Worm (Caenorhabditis elegans): ENCODE measurements around the gene ceh-58.

The ceh-58 gene

DNA sequence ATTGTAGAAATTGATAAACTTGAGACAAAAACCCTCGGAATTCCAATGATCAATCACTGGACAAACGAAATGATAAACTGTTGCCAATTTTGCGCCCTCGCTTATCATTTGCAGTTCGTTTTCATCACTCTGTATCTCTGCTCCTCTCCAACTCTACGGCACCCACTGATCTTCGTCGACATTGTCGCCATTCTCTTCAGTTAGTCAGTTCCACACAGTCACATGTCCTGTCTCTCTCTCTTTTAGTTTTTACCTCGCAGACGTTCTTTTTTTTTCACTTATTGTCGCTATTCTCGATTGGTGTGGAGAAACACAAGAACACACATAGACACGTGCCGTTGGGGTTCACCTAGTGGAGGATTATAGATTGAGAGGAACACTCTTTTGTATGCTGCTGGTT lies 19.6 kb upstream of the ceh-58 start:
- no peak for TF ChIP-seq C17E4.6 (GFP tag; IDR thresholded peaks at IDR 0.05)
- TF ChIP-seq C06A6.2 (GFP tag; conservative IDR thresholded peaks at IDR 0.05): peak; percentile 45; the same call in 1 of the 2 replicates
- TF ChIP-seq die-1 (tag; optimal IDR thresholded peaks at IDR 0.05): peak; percentile 65
- peak; percentile 77 for TF ChIP-seq K11D2.4 (GFP tag; IDR thresholded peaks at IDR 0.05)
- no peak for TF ChIP-seq hmg-20 (GFP tag; IDR thresholded peaks at IDR 0.05)
- TF ChIP-seq lin-54 (GFP tag; optimal IDR thresholded peaks at IDR 0.05): peak; percentile 42
- TF ChIP-seq tbx-9 (tag; optimal IDR thresholded peaks at IDR 0.05; ENCODE audit: borderline replicate concordance): no peak
- no peak for TF ChIP-seq B0019.2 (GFP tag; conservative IDR thresholded peaks at IDR 0.05)
- no peak for TF ChIP-seq bed-1 (GFP tag; IDR thresholded peaks at IDR 0.05)
- peak; percentile 89 for TF ChIP-seq ztf-26 (tag; optimal IDR thresholded peaks at IDR 0.05)
- TF ChIP-seq gei-17 (GFP tag; optimal IDR thresholded peaks at IDR 0.05): peak; percentile 6
- 0 out of 2 replicates have a peak, but pooled peaks have one; percentile 6 for TF ChIP-seq rcor-1 (GFP tag; IDR thresholded peaks at IDR 0.05)
- no peak for TF ChIP-seq sea-2 (GFP tag; IDR thresholded peaks at IDR 0.05)
- TF ChIP-seq ceh-100 (GFP tag; IDR thresholded peaks at IDR 0.05): no peak
- TF ChIP-seq F33H1.4 (GFP tag; IDR thresholded peaks at IDR 0.05): no peak
- TF ChIP-seq chd-7 (tag; optimal IDR thresholded peaks at IDR 0.05): peak; percentile 68
- TF ChIP-seq Y53G8AR.9 (GFP tag; conservative IDR thresholded peaks at IDR 0.05): peak; percentile 6; the same call in 1 of the 2 replicates
- TF ChIP-seq F57A8.1 (GFP tag; optimal IDR thresholded peaks at IDR 0.05): no peak
- TF ChIP-seq hsf-1 (GFP tag; IDR thresholded peaks at IDR 0.05): 0 out of 2 replicates have a peak, but pooled peaks have one; percentile 43
- no peak for TF ChIP-seq madf-3 (GFP tag; IDR thresholded peaks at IDR 0.05)
- peak; percentile 59; the same call in 1 of the 2 replicates for TF ChIP-seq pbrm-1 (GFP tag; IDR thresholded peaks at IDR 0.05)
- TF ChIP-seq zfh-2 (GFP tag; conservative IDR thresholded peaks at IDR 0.05): no peak
- TF ChIP-seq ccch-3 (GFP tag; optimal IDR thresholded peaks at IDR 0.05): no peak
- TF ChIP-seq sptf-2 (GFP tag; optimal IDR thresholded peaks at IDR 0.05): no peak
- no peak for TF ChIP-seq ceh-58 (GFP tag; IDR thresholded peaks at IDR 0.05)
- no peak for TF ChIP-seq madf-8 (GFP tag; conservative IDR thresholded peaks at IDR 0.05)
- no peak for TF ChIP-seq snpc-1.3 (tag; optimal IDR thresholded peaks at IDR 0.05; ENCODE audit: insufficient read depth)
- TF ChIP-seq F52B5.7 (tag; optimal IDR thresholded peaks at IDR 0.05): no peak
- peak; percentile 51; the same call in 1 of the 2 replicates for TF ChIP-seq hmg-1.2 (GFP tag; IDR thresholded peaks at IDR 0.05)
- no peak for TF ChIP-seq nhr-90 (tag; optimal IDR thresholded peaks at IDR 0.05)
- no peak for TF ChIP-seq Y79H2A.3 (GFP tag; conservative IDR thresholded peaks at IDR 0.05)
- TF ChIP-seq F23B12.7 (tag; optimal IDR thresholded peaks at IDR 0.05; ENCODE audit: insufficient read depth): no peak
- TF ChIP-seq efl-1 (GFP tag; optimal IDR thresholded peaks at IDR 0.05): no peak
- TF ChIP-seq ceh-79 (tag; optimal IDR thresholded peaks at IDR 0.05): no peak
- peak; percentile 69 for TF ChIP-seq attf-5 (GFP tag; optimal IDR thresholded peaks at IDR 0.05)
- TF ChIP-seq rpc-1 (optimal IDR thresholded peaks at IDR 0.05): no peak
- TF ChIP-seq rpc-1 (tag; optimal IDR thresholded peaks at IDR 0.05): no peak
- no peak for TF ChIP-seq nhr-27 (tag; optimal IDR thresholded peaks at IDR 0.05)
- no peak for TF ChIP-seq xnd-1 (tag; optimal IDR thresholded peaks at IDR 0.05)
- TF ChIP-seq lin-40 (tag; optimal IDR thresholded peaks at IDR 0.05): peak; percentile 75
- peak; percentile 25 for TF ChIP-seq unc-62 (GFP tag; optimal IDR thresholded peaks at IDR 0.05)
- TF ChIP-seq ztf-28 (GFP tag; IDR thresholded peaks at IDR 0.05): no peak
- no peak for TF ChIP-seq ama-1 (optimal IDR thresholded peaks at IDR 0.05)
- TF ChIP-seq ama-1 (GFP tag; optimal IDR thresholded peaks at IDR 0.05): no peak
- no peak for TF ChIP-seq athp-1 (tag; optimal IDR thresholded peaks at IDR 0.05)
- no peak for TF ChIP-seq akir-1 (GFP tag; optimal IDR thresholded peaks at IDR 0.05)
- no peak for TF ChIP-seq him-1 (tag; optimal IDR thresholded peaks at IDR 0.05)
- TF ChIP-seq atf-7 (tag; optimal IDR thresholded peaks at IDR 0.05): peak; percentile 50
- peak; percentile 18 for TF ChIP-seq tbp1 (GFP tag; optimal IDR thresholded peaks at IDR 0.05)
- TF ChIP-seq ztf-3 (GFP tag; optimal IDR thresholded peaks at IDR 0.05): no peak

Data from whole organism, young adult.